Worm (Caenorhabditis elegans) whole organism, midembryonic: Measurements from ENCODE around the gene aly-3.

Source experiments
- T22C8.4 ChIP-seq: fragments of 200-800 bp; sonication (Bioruptor generic); IDR thresholded peaks from 2 replicates; pipeline ENCODE4 v1.3.6; 2022; ENCODE audit warnings: missing genetic modification characterization, missing compliant biosample characterization
- cog-1 ChIP-seq: sonication (generic microtip); optimal IDR thresholded peaks from 2 replicates; lab custom pipeline; 2016; ENCODE audit warnings: missing genetic modification characterization, missing compliant biosample characterization
- flt-1 ChIP-seq: fragments of 200-800 bp; sonication (Bioruptor generic); IDR thresholded peaks from 2 replicates; pipeline ENCODE4 v1.3.6; 2022; ENCODE audit warnings: missing genetic modification characterization, missing compliant biosample characterization
- klf-2 ChIP-seq: fragments of 200-800 bp; sonication (Bioruptor generic); conservative IDR thresholded peaks from 2 replicates; pipeline ENCODE4 v1.3.6; 2022; ENCODE audit warnings: missing genetic modification reagents, missing genetic modification characterization, missing compliant biosample characterization
- ref-1 ChIP-seq: fragments of 200-800 bp; sonication (Bioruptor generic); conservative IDR thresholded peaks from 2 replicates; pipeline ENCODE4 v1.3.6; 2022; ENCODE audit warnings: missing genetic modification reagents, missing genetic modification characterization, missing compliant biosample characterization
- tab-1 ChIP-seq: fragments of 200-800 bp; sonication (Bioruptor generic); IDR thresholded peaks from 2 replicates; pipeline ENCODE4 v1.3.6; 2022; ENCODE audit warnings: missing genetic modification characterization, missing compliant biosample characterization
- ztf-23 ChIP-seq: fragments of 200-800 bp; sonication (Bioruptor generic); IDR thresholded peaks from 2 replicates; pipeline ENCODE4 v1.3.6; 2022; ENCODE audit warnings: missing genetic modification reagents, missing genetic modification characterization, missing compliant biosample characterization
- ztf-29 ChIP-seq: fragments of 200-800 bp; sonication (Bioruptor generic); IDR thresholded peaks from 2 replicates; pipeline ENCODE4 v1.3.6; 2022; ENCODE audit warnings: missing genetic modification reagents, missing genetic modification characterization, missing compliant biosample characterization

- TF ChIP-seq tab-1 (GFP tag; lab: Robert Waterston, UW) (no peak), klf-2 (GFP tag; lab: Robert Waterston, UW) (no peak), flt-1 (GFP tag; lab: Robert Waterston, UW) (no peak), cog-1 (tag; lab: Kevin White, UChicago) (no peak), T22C8.4 (GFP tag; lab: Robert Waterston, UW) (no peak), ztf-23 (GFP tag; lab: Robert Waterston, UW) (no peak), ztf-29 (GFP tag; lab: Robert Waterston, UW) (no peak), ref-1 (GFP tag; lab: Robert Waterston, UW) (no peak)
Observed at ce11 chrIV:12093384-12093783, 29.7 kb upstream of the aly-3 start, which contains the start of gene cpsf-4.
